Fruit fly (Drosophila melanogaster): ENCODE results near the gene msi.

The msi gene

dm6 chr3R:25623800-25624791 lies 108.2 kb downstream of the msi start, which contains the start of gene Npl4:
Npl4 (minus strand) TSS chr3R:25624662.
- TF ChIP-seq CG17801 (GFP tag; optimal IDR thresholded peaks at IDR 0.05; ENCODE audit: partially characterized antibody) = peak; percentile 12

dm6 chr3R:25625940-25626624 lies 110.2 kb downstream of the msi start:
- no peak for TF ChIP-seq CG17801 (GFP tag; optimal IDR thresholded peaks at IDR 0.05; ENCODE audit: partially characterized antibody)

dm6 chr3R:25626625-25627275 lies 110.8 kb downstream of the msi start, which contains the start of gene Ssadh:
Ssadh (minus strand) TSS chr3R:25626924.
- TF ChIP-seq CG17801 (GFP tag; optimal IDR thresholded peaks at IDR 0.05; ENCODE audit: partially characterized antibody) = no peak

dm6 chr3R:25628657-25629056 lies 112.7 kb downstream of the msi start:
- no peak for TF ChIP-seq CG17801 (GFP tag; optimal IDR thresholded peaks at IDR 0.05; ENCODE audit: partially characterized antibody)

- TF ChIP-seq CG17801 (GFP tag; optimal IDR thresholded peaks at IDR 0.05; ENCODE audit: partially characterized antibody) = no peak
Observed at dm6 chr3R:25630541-25630940, 114.6 kb downstream of the msi start.

- TF ChIP-seq CG17801 (GFP tag; optimal IDR thresholded peaks at IDR 0.05; ENCODE audit: partially characterized antibody) = no peak
Observed at dm6 chr3R:25631079-25631478, 115.2 kb downstream of the msi start.

dm6 chr3R:25633865-25634460 lies 118.0 kb downstream of the msi start:
- no peak for TF ChIP-seq CG17801 (GFP tag; optimal IDR thresholded peaks at IDR 0.05; ENCODE audit: partially characterized antibody)

dm6 chr3R:25637294-25638174 lies 121.6 kb downstream of the msi start, which contains the start of gene jigr1:
jigr1 (plus strand) TSS chr3R:25637843.
- no peak for TF ChIP-seq CG17801 (GFP tag; optimal IDR thresholded peaks at IDR 0.05; ENCODE audit: partially characterized antibody)

- no peak for TF ChIP-seq CG17801 (GFP tag; optimal IDR thresholded peaks at IDR 0.05; ENCODE audit: partially characterized antibody)
Observed at dm6 chr3R:25638381-25638780, 122.5 kb downstream of the msi start.

- TF ChIP-seq CG17801 (GFP tag; optimal IDR thresholded peaks at IDR 0.05; ENCODE audit: partially characterized antibody) = peak; percentile 90
Observed at dm6 chr3R:25638961-25639360, 123.0 kb downstream of the msi start.

- peak; percentile 86 for TF ChIP-seq CG17801 (GFP tag; optimal IDR thresholded peaks at IDR 0.05; ENCODE audit: partially characterized antibody)
Observed at dm6 chr3R:25640463-25640862, 124.5 kb downstream of the msi start.

- no peak for TF ChIP-seq CG17801 (GFP tag; optimal IDR thresholded peaks at IDR 0.05; ENCODE audit: partially characterized antibody)
Observed at dm6 chr3R:25644172-25644571, 128.3 kb downstream of the msi start.

dm6 chr3R:25646882-25647518 lies 131.1 kb downstream of the msi start:
- TF ChIP-seq CG17801 (GFP tag; optimal IDR thresholded peaks at IDR 0.05; ENCODE audit: partially characterized antibody) = peak; percentile 78
